Fruit fly (Drosophila melanogaster) S2 (cell line): ENCODE data around the gene Tbca.

Experiments
- CG8478 ChIP-seq: fragments of >200 bp; optimal IDR thresholded peaks from 2 replicates; lab custom pipeline; 2018
- CTCF ChIP-seq, 2 experiments: fragments of >200 bp; optimal IDR thresholded peaks; 2 replicates each; lab custom pipeline; 2018

DNA sequence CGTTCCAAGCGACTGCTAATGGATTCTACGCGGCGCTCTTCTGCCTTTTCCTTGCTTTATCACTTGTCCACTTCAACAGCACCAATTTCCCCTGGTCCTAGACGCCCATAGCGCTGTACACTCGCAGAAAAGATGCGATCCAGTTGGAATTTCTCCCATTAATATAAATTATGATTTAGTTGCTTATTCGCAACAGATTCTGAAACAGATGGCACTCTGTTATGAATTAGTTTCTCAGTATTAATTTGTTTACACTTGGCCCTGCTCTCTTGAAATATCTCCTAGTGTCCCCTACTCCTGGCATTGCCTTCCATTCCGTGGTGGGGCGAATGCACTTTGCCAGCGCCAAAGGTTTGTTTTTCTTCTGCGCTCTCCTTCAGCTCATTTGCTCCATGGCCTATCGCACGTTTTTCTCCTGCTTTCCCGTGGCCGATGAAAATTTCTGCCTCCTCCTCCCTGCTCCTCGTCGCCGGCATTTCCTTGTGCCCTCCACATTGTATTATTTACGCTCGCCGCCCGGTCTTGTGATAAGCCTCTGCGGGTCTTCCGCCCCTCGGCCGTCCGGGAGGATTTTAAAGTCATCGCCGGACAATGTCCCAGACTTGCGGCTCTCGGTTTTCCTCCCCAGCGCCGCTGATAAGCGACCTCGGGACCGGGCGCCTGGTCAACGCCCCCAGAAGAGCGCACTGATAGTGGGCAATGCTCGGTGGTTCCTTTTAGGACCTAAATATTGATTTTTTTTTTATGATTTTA is 37.0 kb upstream of the Tbca start:
- TF ChIP-seq CTCF (optimal IDR thresholded peaks at IDR 0.05; lab: Kevin White, UChicago), result no peak
- TF ChIP-seq CG8478 (lab: Kevin White, UChicago), result no peak
